Fruit fly (Drosophila melanogaster): Measurements from ENCODE around the gene CG33635.

The CG33635 gene

DNA sequence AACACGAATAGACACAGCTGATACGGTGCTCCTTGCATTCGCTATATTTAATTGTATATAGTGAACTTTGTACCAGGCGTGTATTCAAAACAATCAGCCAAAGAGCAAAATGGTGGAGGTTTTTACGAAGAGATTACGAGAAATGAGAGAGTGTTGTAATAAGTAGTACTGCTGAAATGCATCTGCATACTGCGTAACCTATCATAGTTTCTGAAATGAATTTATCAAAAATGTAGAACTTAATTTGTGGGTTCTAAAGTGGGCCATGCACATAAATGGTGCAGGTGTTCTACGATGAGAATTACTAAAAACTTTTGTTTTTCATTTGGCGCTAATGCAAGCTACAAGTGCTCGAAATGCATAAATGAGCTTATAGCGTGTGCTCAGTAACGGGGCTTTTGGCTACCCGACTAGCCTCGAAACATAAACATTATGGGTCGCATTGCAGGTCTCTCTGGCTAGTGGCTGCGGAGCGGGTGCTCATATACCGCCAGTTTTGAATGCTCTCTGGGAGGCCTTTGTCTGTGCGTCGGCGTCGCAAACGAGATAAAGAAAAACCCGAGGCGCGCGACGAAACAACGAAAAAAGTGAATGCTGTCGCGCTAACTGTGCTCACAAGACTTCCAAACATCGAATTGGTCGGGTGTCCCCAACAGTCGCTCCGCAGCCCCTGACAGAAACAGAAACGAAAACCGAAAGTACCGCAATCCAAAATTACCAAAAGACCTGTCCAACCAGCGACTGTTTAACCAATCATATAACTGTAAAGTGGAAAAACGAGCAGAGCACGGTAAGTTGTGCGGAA is 26.8 kb downstream of the CG33635 start, which contains the start of gene Gs1 (continued):
- TF ChIP-seq Tbp (GFP tag; optimal IDR thresholded peaks at IDR 0.05) = no peak
- no peak for TF ChIP-seq kay (GFP tag; optimal IDR thresholded peaks at IDR 0.05)
- peak; percentile 7 for TF ChIP-seq run (tag; optimal IDR thresholded peaks at IDR 0.05)
- peak; percentile 58 for TF ChIP-seq CG6813 (GFP tag; optimal IDR thresholded peaks at IDR 0.05)
- no peak for TF ChIP-seq Mrtf (GFP tag; IDR thresholded peaks at IDR 0.05)
- TF ChIP-seq Med (GFP tag) = peak; percentile 90
- TF ChIP-seq cato (GFP tag; optimal IDR thresholded peaks at IDR 0.05; ENCODE audit: borderline replicate concordance) = no peak
- no peak for TF ChIP-seq Gsc (GFP tag; IDR thresholded peaks at IDR 0.05)
- TF ChIP-seq zen2 (GFP tag; IDR thresholded peaks at IDR 0.05; ENCODE audit: partially characterized antibody) = peak; percentile 68; the same call in 2 of the 3 replicates
- TF ChIP-seq row (GFP tag; IDR thresholded peaks at IDR 0.05) = no peak
- peak; percentile 79 for TF ChIP-seq kni (GFP tag; optimal IDR thresholded peaks at IDR 0.05)
- peak; percentile 20 for TF ChIP-seq PHDP (tag; optimal IDR thresholded peaks at IDR 0.05)
- TF ChIP-seq schlank (tag; optimal IDR thresholded peaks at IDR 0.05) = no peak
- peak; percentile 75 for TF ChIP-seq CG13287 (GFP tag; IDR thresholded peaks at IDR 0.05; ENCODE audit: partially characterized antibody)
- no peak for TF ChIP-seq CG12391 (tag; optimal IDR thresholded peaks at IDR 0.05)
- TF ChIP-seq odd (GFP tag; optimal IDR thresholded peaks at IDR 0.05) = peak; percentile 4
- no peak for TF ChIP-seq C15 (GFP tag; IDR thresholded peaks at IDR 0.05)
- TF ChIP-seq ftz-f1 (GFP tag; optimal IDR thresholded peaks at IDR 0.05) = peak; percentile 89
- TF ChIP-seq MBD-R2 (GFP tag; IDR thresholded peaks at IDR 0.05) = peak; percentile 18; the same call in 1 of the 2 replicates
- no peak for TF ChIP-seq Kr (GFP tag; optimal IDR thresholded peaks at IDR 0.05)
- TF ChIP-seq Rx (GFP tag; IDR thresholded peaks at IDR 0.05) = no peak
- TF ChIP-seq CG13424 (tag; optimal IDR thresholded peaks at IDR 0.05) = no peak
- TF ChIP-seq vnd (GFP tag; IDR thresholded peaks at IDR 0.05; ENCODE audit: partially characterized antibody) = no peak
- peak; percentile 51 for TF ChIP-seq gro (GFP tag; optimal IDR thresholded peaks at IDR 0.05)
- no peak for TF ChIP-seq CG3847 (GFP tag; IDR thresholded peaks at IDR 0.05)
- peak; percentile 33 for TF ChIP-seq dmrt99B (tag; optimal IDR thresholded peaks at IDR 0.05)
- TF ChIP-seq rib (GFP tag; IDR thresholded peaks at IDR 0.05) = no peak
- TF ChIP-seq h (optimal IDR thresholded peaks at IDR 0.05) = no peak
- TF ChIP-seq Bdp1 (GFP tag; optimal IDR thresholded peaks at IDR 0.05) = no peak
- TF ChIP-seq p53 (GFP tag; optimal IDR thresholded peaks at IDR 0.05) = no peak
- TF ChIP-seq CG31388 (GFP tag; optimal IDR thresholded peaks at IDR 0.05) = no peak
- TF ChIP-seq Fer3 (tag; optimal IDR thresholded peaks at IDR 0.05) = peak; percentile 50
- TF ChIP-seq CG15696 (tag; optimal IDR thresholded peaks at IDR 0.05) = no peak
- no peak for TF ChIP-seq CG4282 (GFP tag; optimal IDR thresholded peaks at IDR 0.05)
- TF ChIP-seq disco-r (GFP tag; optimal IDR thresholded peaks at IDR 0.05) = no peak
- no peak for TF ChIP-seq CG2116 (GFP tag; optimal IDR thresholded peaks at IDR 0.05)
- TF ChIP-seq CG8388 (GFP tag; optimal IDR thresholded peaks at IDR 0.05) = no peak
- no peak for TF ChIP-seq CG4854 (GFP tag; optimal IDR thresholded peaks at IDR 0.05)
- TF ChIP-seq org-1 (GFP tag; optimal IDR thresholded peaks at IDR 0.05) = no peak
- no peak for TF ChIP-seq ash1 (GFP tag; optimal IDR thresholded peaks at IDR 0.05)
- TF ChIP-seq crc (GFP tag; optimal IDR thresholded peaks at IDR 0.05) = no peak
- TF ChIP-seq wdn (GFP tag; IDR thresholded peaks at IDR 0.05) = no peak
- peak; percentile 49 for TF ChIP-seq MESR4 (GFP tag; optimal IDR thresholded peaks at IDR 0.05)
- TF ChIP-seq Hsf (GFP tag; optimal IDR thresholded peaks at IDR 0.05) = no peak
- peak; percentile 41 for TF ChIP-seq CrebB (tag; optimal IDR thresholded peaks at IDR 0.05)
- TF ChIP-seq ems (GFP tag; optimal IDR thresholded peaks at IDR 0.05) = no peak
- peak; percentile 38 for TF ChIP-seq ATbp (GFP tag; optimal IDR thresholded peaks at IDR 0.05)
- peak; percentile 3 for TF ChIP-seq CG10431 (GFP tag; optimal IDR thresholded peaks at IDR 0.05)
- peak; percentile 27 for TF ChIP-seq CG11723 (GFP tag; optimal IDR thresholded peaks at IDR 0.05)
- peak; percentile 59; the same call in 1 of the 2 replicates for TF ChIP-seq vvl (GFP tag; IDR thresholded peaks at IDR 0.05)
